Fruit fly (Drosophila melanogaster): ENCODE measurements around the gene CG14855.

Gene CG14855

DNA sequence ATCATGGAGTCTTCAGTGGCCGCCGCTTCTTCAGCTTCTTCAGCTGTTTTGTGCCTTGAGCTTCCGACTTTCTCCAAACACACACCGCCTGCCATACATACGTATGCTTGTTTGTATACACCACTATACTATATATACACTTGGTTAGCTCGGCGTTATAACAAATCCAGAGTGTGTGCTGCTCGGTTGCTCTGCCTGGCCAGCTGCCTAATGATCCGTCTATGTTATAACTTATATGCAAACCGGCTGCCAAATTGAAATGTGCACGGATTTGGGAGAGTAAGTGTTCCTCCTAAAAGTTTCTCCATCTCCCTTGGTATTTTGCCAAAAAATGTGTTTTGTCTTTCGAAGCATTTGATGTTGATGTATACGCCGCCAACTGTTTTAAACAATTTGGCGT lies 32.6 kb upstream of the CG14855 start:
- TF ChIP-seq pan (optimal IDR thresholded peaks at IDR 0.05) (no peak), Dll (optimal IDR thresholded peaks at IDR 0.05) (no peak), usp (GFP tag; optimal IDR thresholded peaks at IDR 0.05) (no peak)

DNA sequence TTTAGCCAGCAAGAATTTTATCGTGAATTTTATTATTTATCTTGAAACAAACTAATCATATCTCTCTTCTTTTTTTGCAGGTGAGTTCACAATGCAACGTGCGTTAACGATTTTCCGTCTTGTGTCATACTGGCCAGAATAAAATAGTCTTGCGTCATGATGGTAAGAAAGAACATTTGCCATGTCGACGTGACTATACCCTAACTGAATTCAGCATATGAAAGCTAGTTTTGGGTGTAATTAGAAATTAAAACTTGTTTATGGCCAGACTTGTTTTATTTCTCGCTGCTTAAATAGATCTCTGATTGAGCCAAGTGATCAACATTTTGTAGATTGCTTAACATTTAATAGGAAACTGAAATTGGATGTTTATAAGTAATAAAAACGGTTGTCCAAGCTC lies 32.0 kb upstream of the CG14855 start:
- TF ChIP-seq usp (GFP tag; optimal IDR thresholded peaks at IDR 0.05), result no peak
- TF ChIP-seq psq (optimal IDR thresholded peaks at IDR 0.05), result no peak
- TF ChIP-seq Dll (optimal IDR thresholded peaks at IDR 0.05), result no peak
- TF ChIP-seq pan (optimal IDR thresholded peaks at IDR 0.05), result no peak
- no peak for TF ChIP-seq CG8478 (optimal IDR thresholded peaks at IDR 0.05)
- TF ChIP-seq EcR (GFP tag; optimal IDR thresholded peaks at IDR 0.05), result no peak

DNA sequence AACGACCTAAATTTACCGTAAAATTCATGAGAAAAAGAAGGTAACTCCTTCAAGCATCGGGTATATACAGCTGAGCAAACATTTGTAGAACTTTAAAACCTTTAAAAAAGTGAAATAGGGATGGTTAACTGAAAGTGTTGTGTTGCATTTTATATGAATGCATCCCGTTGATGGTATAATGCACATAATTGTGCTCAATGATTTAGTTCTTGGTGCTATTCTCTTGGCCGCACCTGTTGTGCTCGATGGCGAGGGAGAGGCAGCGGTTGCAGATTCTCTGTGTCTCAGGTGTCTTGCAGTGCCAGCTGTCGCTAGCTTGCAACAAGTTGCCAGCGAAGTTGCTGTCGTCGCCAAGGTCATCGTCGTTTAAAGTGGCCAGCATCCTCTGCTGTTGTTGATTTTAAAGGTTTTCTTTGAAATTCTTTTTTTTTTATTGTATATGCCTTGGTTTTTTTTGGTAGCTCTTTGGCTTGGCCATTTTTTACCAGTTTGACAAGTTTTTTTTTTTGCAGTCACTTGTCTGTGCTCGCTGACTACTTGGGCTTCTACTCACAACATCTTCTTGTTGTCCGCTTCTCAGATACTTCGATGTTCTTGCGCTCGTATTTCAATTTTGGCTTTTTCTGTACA lies 30.6 kb upstream of the CG14855 start:
- TF ChIP-seq usp (GFP tag; optimal IDR thresholded peaks at IDR 0.05) (no peak), EcR (GFP tag; optimal IDR thresholded peaks at IDR 0.05) (no peak), CG8478 (optimal IDR thresholded peaks at IDR 0.05) (no peak), psq (optimal IDR thresholded peaks at IDR 0.05) (no peak), Dll (optimal IDR thresholded peaks at IDR 0.05) (no peak), pan (optimal IDR thresholded peaks at IDR 0.05) (no peak)

DNA sequence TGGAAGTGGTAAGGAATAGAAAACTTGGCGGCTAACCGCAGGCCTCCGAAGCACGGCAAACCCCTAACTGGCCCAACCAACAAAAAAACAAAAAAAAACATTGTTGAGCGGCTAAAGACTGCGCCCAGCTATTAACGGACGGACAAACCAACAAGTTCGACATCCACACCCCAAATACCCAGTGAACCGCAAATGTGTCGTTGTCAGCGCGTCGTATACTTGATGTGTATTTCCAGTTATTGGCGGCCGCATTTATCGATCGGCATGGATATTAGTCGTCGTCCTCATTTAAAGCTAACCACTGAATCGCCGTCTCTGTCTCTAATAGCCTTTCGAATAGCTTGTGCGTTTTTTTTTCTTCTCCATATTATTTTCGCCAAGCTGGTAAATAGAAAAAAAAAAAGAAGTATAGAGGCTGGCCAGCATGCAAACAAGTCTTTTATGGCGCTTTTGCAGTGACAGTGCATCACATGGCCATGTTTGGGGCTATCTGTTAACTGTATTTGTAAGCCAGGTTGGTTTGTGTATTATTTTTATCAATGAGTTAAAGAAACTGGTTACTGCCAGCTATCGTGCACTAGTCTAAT lies 29.6 kb upstream of the CG14855 start:
- no peak for TF ChIP-seq EcR (GFP tag; optimal IDR thresholded peaks at IDR 0.05)
- TF ChIP-seq pan (optimal IDR thresholded peaks at IDR 0.05), result no peak
- TF ChIP-seq psq (optimal IDR thresholded peaks at IDR 0.05), result no peak
- TF ChIP-seq CG8478 (optimal IDR thresholded peaks at IDR 0.05), result no peak
- no peak for TF ChIP-seq Dll (optimal IDR thresholded peaks at IDR 0.05)
- no peak for TF ChIP-seq usp (GFP tag; optimal IDR thresholded peaks at IDR 0.05)

DNA sequence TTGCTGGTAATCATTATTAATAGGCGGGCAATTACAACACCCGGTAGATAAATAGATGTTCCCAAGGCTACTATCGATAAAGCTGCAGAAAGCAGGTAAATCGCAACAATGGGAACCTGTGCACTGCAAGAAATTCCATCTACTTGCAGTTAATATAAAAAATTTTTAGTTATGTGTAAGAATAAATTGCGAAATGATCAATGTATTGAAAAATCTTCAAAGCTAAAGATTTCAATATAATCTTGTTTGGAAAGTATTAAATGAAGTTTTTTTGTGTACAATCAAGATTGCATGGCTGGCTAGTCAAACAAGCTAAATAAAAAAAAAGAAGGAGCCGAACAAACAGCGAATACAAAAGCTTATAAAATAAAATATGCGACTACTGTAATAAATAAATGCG lies 20.7 kb upstream of the CG14855 start:
- TF ChIP-seq Dll (optimal IDR thresholded peaks at IDR 0.05), result no peak
- no peak for TF ChIP-seq pan (optimal IDR thresholded peaks at IDR 0.05)
- TF ChIP-seq CG8478 (optimal IDR thresholded peaks at IDR 0.05), result no peak
- no peak for TF ChIP-seq usp (GFP tag; optimal IDR thresholded peaks at IDR 0.05)

DNA sequence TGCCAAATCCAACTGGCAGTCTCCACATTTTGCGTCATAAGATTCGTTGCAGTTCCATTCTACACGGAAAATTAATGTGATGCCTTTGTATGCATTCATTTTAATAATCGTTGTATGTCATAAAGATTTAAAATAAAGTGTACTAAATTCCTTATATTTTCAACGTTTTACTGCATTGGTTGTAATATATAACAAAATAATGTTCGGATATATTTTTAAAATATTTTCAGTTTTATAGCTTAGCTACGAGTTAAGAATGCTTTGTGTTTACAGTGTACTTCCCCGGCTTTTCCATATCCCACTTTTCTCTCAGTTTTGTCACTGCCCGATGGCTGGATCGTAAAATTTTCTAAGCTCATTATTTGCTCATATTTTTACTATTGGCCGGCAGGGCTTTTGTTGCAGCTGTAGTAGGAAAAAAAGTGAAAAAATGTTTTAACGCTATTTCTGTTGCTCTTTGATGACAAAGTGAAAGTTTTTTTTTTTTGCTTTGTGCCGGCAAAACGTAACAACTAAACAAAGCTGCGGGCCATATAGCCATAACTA lies 16.3 kb upstream of the CG14855 start:
- TF ChIP-seq Dll (optimal IDR thresholded peaks at IDR 0.05), result no peak
- TF ChIP-seq EcR (GFP tag; optimal IDR thresholded peaks at IDR 0.05), result no peak
- no peak for TF ChIP-seq usp (GFP tag; optimal IDR thresholded peaks at IDR 0.05)
- no peak for TF ChIP-seq CG8478 (optimal IDR thresholded peaks at IDR 0.05)
- no peak for TF ChIP-seq pan (optimal IDR thresholded peaks at IDR 0.05)
- no peak for TF ChIP-seq psq (optimal IDR thresholded peaks at IDR 0.05)

DNA sequence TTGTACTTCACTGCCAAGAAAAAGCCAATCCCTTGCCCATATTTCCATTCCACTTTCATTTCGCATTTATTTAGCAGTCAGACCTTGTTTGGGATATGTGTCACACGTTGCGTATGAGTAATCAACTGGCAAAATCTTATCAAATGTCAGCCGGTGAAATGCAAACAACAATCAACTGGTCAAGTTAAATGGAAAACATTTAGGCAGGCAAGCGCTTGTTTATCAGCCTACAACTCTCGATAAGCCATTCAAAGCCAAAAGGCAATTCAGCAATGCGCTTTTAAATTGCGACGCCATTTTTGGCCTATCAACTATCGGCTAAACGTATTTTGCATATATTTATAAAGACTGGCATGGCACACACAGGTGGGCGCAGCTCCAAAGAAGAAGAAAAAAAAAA lies 15.4 kb upstream of the CG14855 start:
- TF ChIP-seq psq (optimal IDR thresholded peaks at IDR 0.05) (no peak), pan (optimal IDR thresholded peaks at IDR 0.05) (no peak), Dll (optimal IDR thresholded peaks at IDR 0.05) (no peak), usp (GFP tag; optimal IDR thresholded peaks at IDR 0.05) (no peak), CG8478 (optimal IDR thresholded peaks at IDR 0.05) (no peak), EcR (GFP tag; optimal IDR thresholded peaks at IDR 0.05) (no peak)

DNA sequence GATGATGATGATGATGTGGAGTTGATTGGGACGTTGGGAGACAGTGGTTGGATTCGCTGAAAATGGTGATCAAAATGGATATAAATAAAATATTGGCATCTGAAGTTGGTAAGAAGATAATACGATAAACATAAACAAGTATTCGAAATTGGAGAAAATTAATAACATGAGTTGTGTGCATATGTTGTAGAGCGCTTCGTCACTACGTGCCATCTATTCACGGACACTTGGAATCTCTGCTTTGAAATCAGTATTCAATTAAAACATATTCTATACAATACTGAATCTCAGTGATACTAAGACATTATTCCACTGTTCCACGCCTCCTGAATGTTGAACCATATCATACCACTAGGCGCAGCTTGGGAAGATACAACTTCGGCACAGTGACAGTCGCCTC lies 10.8 kb upstream of the CG14855 start:
- TF ChIP-seq psq (optimal IDR thresholded peaks at IDR 0.05) (no peak), usp (GFP tag; optimal IDR thresholded peaks at IDR 0.05) (no peak), pan (optimal IDR thresholded peaks at IDR 0.05) (no peak), EcR (GFP tag; optimal IDR thresholded peaks at IDR 0.05) (no peak)

DNA sequence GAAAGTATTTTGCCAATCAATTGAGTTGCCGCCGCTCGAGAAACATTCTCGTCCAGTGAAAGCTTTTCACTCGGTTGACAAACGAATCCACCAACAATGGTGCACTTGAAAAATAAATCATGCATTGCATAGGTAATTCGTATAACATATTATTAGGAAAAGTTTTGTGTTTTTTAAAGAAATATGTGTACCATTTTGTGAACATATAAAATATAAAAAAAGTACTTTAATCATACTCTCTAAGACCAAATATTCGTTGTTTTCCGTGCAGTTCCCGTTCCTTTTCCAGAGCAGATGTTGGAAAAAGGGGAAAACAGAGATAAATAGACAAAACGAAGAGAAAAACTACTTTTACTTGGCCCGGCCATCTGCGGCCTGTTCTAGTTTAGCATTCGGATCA lies 9.4 kb upstream of the CG14855 start:
- TF ChIP-seq usp (GFP tag; optimal IDR thresholded peaks at IDR 0.05) (no peak), EcR (GFP tag; optimal IDR thresholded peaks at IDR 0.05) (no peak), CG8478 (optimal IDR thresholded peaks at IDR 0.05) (no peak), pan (optimal IDR thresholded peaks at IDR 0.05) (no peak), psq (optimal IDR thresholded peaks at IDR 0.05) (no peak), Dll (optimal IDR thresholded peaks at IDR 0.05) (no peak)

DNA sequence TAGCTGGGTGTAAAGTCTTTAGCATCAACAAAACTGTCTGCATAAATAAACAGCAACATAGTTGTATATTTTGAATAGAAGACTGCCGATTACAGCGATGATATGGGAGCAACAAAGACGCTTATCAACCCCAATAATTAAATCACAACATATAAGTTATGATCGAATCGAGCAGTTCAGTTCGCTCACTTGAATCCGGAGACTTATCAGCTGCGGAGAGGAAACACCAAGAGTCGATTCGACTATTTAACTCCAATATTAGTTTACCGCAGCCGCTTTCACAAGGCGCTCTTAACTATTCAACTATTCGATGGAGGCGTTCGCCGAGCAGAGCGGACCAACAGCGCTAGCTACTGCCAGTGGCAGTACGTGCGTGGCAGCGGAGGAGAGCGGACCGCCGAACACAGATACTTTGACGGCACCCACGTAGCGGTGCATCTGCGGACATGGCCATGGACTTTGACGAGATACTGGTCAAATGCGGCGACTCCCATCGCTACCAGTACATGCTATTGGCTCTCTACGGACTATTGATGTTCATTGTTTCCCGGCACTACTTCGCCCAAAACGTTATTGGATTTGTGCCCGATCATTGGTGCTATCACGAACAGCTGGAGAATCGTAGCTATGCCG lies 2.6 kb downstream of the CG14855 start, which contains the start of gene CG14856:
TSS of gene CG14856 (plus strand) at position 361 of the 633 bp plus-strand sequence.
- TF ChIP-seq psq (optimal IDR thresholded peaks at IDR 0.05) (no peak), pan (optimal IDR thresholded peaks at IDR 0.05) (no peak), Dll (optimal IDR thresholded peaks at IDR 0.05) (no peak), usp (GFP tag; optimal IDR thresholded peaks at IDR 0.05) (no peak), EcR (GFP tag; optimal IDR thresholded peaks at IDR 0.05) (no peak), CG8478 (optimal IDR thresholded peaks at IDR 0.05) (no peak)

DNA sequence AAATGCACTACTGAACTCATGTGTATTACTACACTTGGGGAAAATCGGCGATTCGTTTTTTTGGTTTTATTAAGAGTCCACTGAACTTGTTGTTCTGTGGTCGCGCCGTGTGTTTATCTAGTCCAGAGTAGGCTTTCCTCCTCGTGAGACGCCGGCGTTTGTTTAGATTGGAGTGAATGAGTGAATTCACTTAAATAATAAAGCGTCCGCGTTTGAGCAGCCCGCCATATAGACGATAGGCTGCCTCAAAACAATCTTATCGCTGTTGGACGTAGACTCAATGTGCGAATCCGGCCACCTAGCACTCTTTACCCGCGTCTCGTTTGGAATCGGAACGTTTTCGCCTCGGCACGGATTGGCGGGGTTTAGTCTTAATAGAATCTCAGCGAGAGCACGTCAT lies 5.3 kb downstream of the CG14855 start, which contains the start of gene CG14857:
TSS of gene CG14857 (plus strand) at position 367 of the 400 bp plus-strand sequence.
- TF ChIP-seq Dll (optimal IDR thresholded peaks at IDR 0.05) (no peak), psq (optimal IDR thresholded peaks at IDR 0.05) (no peak)

DNA sequence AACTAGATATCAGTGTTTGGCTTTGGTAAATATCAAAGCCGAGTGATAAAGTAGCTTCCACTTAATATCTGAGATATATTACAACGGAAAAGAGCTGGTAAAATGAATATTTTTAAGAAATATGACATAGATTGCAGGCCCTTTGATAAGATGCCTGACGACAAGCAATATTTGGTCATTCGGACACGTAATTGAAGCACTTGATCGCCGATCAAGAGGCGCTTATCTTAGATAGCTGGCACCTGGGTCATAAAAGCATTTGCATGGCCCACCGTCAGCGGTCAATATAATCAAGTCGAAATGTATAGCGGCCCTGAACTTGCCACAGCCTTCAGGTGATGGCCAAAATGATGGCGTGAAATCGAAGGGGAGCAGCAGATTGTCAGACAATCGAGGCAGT lies 14.6 kb downstream of the CG14855 start:
- no peak for TF ChIP-seq CG8478 (optimal IDR thresholded peaks at IDR 0.05)
- no peak for TF ChIP-seq Dll (optimal IDR thresholded peaks at IDR 0.05)
- TF ChIP-seq usp (GFP tag; optimal IDR thresholded peaks at IDR 0.05), result no peak
- TF ChIP-seq EcR (GFP tag; optimal IDR thresholded peaks at IDR 0.05), result no peak
- no peak for TF ChIP-seq psq (optimal IDR thresholded peaks at IDR 0.05)
- TF ChIP-seq pan (optimal IDR thresholded peaks at IDR 0.05), result no peak

Measured in whole organism.